Fruit fly (Drosophila melanogaster): ENCODE measurements around the gene Task7.

The Task7 gene

dm6 chr3R:9394385-9395042 is 17.6 kb downstream of the Task7 start, which contains the start of gene FER (continued):
- TF ChIP-seq CG1832 (GFP tag; optimal IDR thresholded peaks at IDR 0.05) (peak; percentile 78), eyg (GFP tag; optimal IDR thresholded peaks at IDR 0.05) (no peak), yki (optimal IDR thresholded peaks at IDR 0.05) (no peak), fd3F (GFP tag; optimal IDR thresholded peaks at IDR 0.05) (no peak), CG8944 (GFP tag; optimal IDR thresholded peaks at IDR 0.05) (peak; percentile 21), CG9797 (GFP tag; optimal IDR thresholded peaks at IDR 0.05) (no peak), Hand (GFP tag; optimal IDR thresholded peaks at IDR 0.05) (no peak), gcm (GFP tag; optimal IDR thresholded peaks at IDR 0.05) (peak; percentile 30), Hsf (GFP tag; optimal IDR thresholded peaks at IDR 0.05) (no peak), CG14965 (GFP tag; optimal IDR thresholded peaks at IDR 0.05; ENCODE audit: borderline replicate concordance) (no peak), CG10431 (GFP tag; optimal IDR thresholded peaks at IDR 0.05) (no peak), CG1602 (GFP tag; optimal IDR thresholded peaks at IDR 0.05) (peak; percentile 47), prd (optimal IDR thresholded peaks at IDR 0.05) (no peak), prd (GFP tag; IDR thresholded peaks at IDR 0.05) (0 out of 3 replicates have a peak, but pooled peaks have one; percentile 29), E2f2 (GFP tag; IDR thresholded peaks at IDR 0.05) (no peak; the same call in 1 of the 2 replicates), Fer2 (tag; optimal IDR thresholded peaks at IDR 0.05) (no peak), CG3065 (GFP tag; optimal IDR thresholded peaks at IDR 0.05) (no peak), trh (GFP tag; optimal IDR thresholded peaks at IDR 0.05) (no peak), ssp (GFP tag; IDR thresholded peaks at IDR 0.05) (no peak), tgo (GFP tag; IDR thresholded peaks at IDR 0.05) (no peak), kni (GFP tag; optimal IDR thresholded peaks at IDR 0.05) (no peak), disco-r (GFP tag; optimal IDR thresholded peaks at IDR 0.05) (no peak), HHEX (GFP tag; optimal IDR thresholded peaks at IDR 0.05) (peak; percentile 47), CG2129 (GFP tag; IDR thresholded peaks at IDR 0.05; ENCODE audit: partially characterized antibody) (no peak), CG3281 (GFP tag; optimal IDR thresholded peaks at IDR 0.05) (peak; percentile 23), bigmax (GFP tag; optimal IDR thresholded peaks at IDR 0.05) (no peak), CG10267 (tag; optimal IDR thresholded peaks at IDR 0.05) (peak; percentile 24), CHES-1-like (GFP tag; optimal IDR thresholded peaks at IDR 0.05) (peak; percentile 53), peb (GFP tag; IDR thresholded peaks at IDR 0.05) (no peak), pfk (GFP tag; optimal IDR thresholded peaks at IDR 0.05) (peak; percentile 57), NK7.1 (GFP tag; optimal IDR thresholded peaks at IDR 0.05) (peak; percentile 5), pan (optimal IDR thresholded peaks at IDR 0.05) (no peak), pan (GFP tag; optimal IDR thresholded peaks at IDR 0.05 in 1 of 2, IDR thresholded peaks at IDR 0.05 in 1 of 2) (peak in 1 of 2 experiments; percentile 66), CG10462 (GFP tag; optimal IDR thresholded peaks at IDR 0.05) (peak; percentile 13), CG2678 (tag; optimal IDR thresholded peaks at IDR 0.05) (peak; percentile 31), wdn (GFP tag; IDR thresholded peaks at IDR 0.05) (0 out of 2 replicates have a peak, but pooled peaks have one; percentile 41), sens (GFP tag) (peak; percentile 84), ftz-f1 (GFP tag; optimal IDR thresholded peaks at IDR 0.05) (peak; percentile 25), Poxn (GFP tag; IDR thresholded peaks at IDR 0.05) (no peak), crc (GFP tag; optimal IDR thresholded peaks at IDR 0.05) (no peak), lilli (GFP tag; optimal IDR thresholded peaks at IDR 0.05) (peak; percentile 39), CG14860 (GFP tag; IDR thresholded peaks at IDR 0.05; ENCODE audit: partially characterized antibody) (no peak), CG31441 (GFP tag; IDR thresholded peaks at IDR 0.05) (no peak; the same call in 1 of the 2 replicates), Deaf1 (tag; optimal IDR thresholded peaks at IDR 0.05) (peak; percentile 83), Ada2b (GFP tag; IDR thresholded peaks at IDR 0.05) (no peak), Dp (GFP tag; optimal IDR thresholded peaks at IDR 0.05) (no peak), crol (GFP tag; IDR thresholded peaks at IDR 0.05) (no peak), CG11504 (tag; optimal IDR thresholded peaks at IDR 0.05) (peak; percentile 1), shn (GFP tag; optimal IDR thresholded peaks at IDR 0.05) (peak; percentile 22), lab (GFP tag; optimal IDR thresholded peaks at IDR 0.05) (peak; percentile 62), CG4360 (GFP tag; IDR thresholded peaks at IDR 0.05) (no peak; the same call in 1 of the 2 replicates)

All from whole organism, embryonic.